Worm (Caenorhabditis elegans) whole organism, L4 larva: ENCODE results near the gene col-90.

Experiments used
- F37D6.2 ChIP-seq: sonication (generic microtip); optimal IDR thresholded peaks from 2 replicates; lab custom pipeline; 2016; ENCODE audit warnings: mild to moderate bottlenecking, missing genetic modification characterization, missing compliant biosample characterization
- F49E8.2 ChIP-seq: sonication (generic microtip); optimal IDR thresholded peaks from 2 replicates; lab custom pipeline; 2016; ENCODE audit warnings: missing compliant biosample characterization, mild to moderate bottlenecking, missing genetic modification characterization, borderline replicate concordance
- R02D3.7 ChIP-seq: fragments of 150-350 bp; sonication (generic microtip); optimal IDR thresholded peaks from 3 replicates; lab custom pipeline; 2014; ENCODE audit warnings: missing biosample characterization, missing genetic modification characterization
- T20F7.1 ChIP-seq: fragments of 200-800 bp; sonication (Bioruptor generic); optimal IDR thresholded peaks from 2 replicates; lab custom pipeline; 2018; ENCODE audit warnings: mild to moderate bottlenecking, missing genetic modification characterization, missing compliant biosample characterization
- T26A8.4 ChIP-seq: fragments of 200-800 bp; sonication (Bioruptor generic); IDR thresholded peaks from 2 replicates; pipeline ENCODE4 v1.3.6; 2022; ENCODE audit warnings: missing genetic modification characterization, missing compliant biosample characterization
- Y5F2A.4 ChIP-seq: fragments of 200-800 bp; sonication (Bioruptor generic); optimal IDR thresholded peaks from 2 replicates; lab custom pipeline; 2018; ENCODE audit warnings: mild to moderate bottlenecking, missing genetic modification characterization, missing compliant biosample characterization
- aha-1 ChIP-seq: fragments of 150-350 bp; peaks from one replicate; lab custom pipeline; 2014; ENCODE audit warnings: missing biosample characterization, missing genetic modification characterization
- ama-1 ChIP-seq: fragments of 150-350 bp; optimal IDR thresholded peaks from 2 replicates; lab custom pipeline; 2014; ENCODE audit warnings: inconsistent platforms, mixed read lengths
- arid-1 ChIP-seq: fragments of 200-800 bp; sonication (Bioruptor generic); conservative IDR thresholded peaks from 2 replicates; pipeline ENCODE4 v1.3.6; 2022; ENCODE audit warnings: missing genetic modification reagents, missing genetic modification characterization, missing compliant biosample characterization
- attf-4 ChIP-seq: sonication (generic microtip); optimal IDR thresholded peaks from 3 replicates; lab custom pipeline; 2017; ENCODE audit warnings: missing biosample characterization, missing genetic modification characterization
- ceh-62 ChIP-seq: sonication (generic microtip); optimal IDR thresholded peaks from 2 replicates; lab custom pipeline; 2017; ENCODE audit warnings: missing biosample characterization, missing genetic modification characterization
- ceh-82 ChIP-seq: sonication (generic microtip); optimal IDR thresholded peaks from 2 replicates; lab custom pipeline; 2017; ENCODE audit warnings: missing biosample characterization, missing genetic modification characterization
- ces-1 ChIP-seq: fragments of 150-350 bp; sonication (generic microtip); optimal IDR thresholded peaks from 4 replicates; lab custom pipeline; 2014; ENCODE audit warnings: missing biosample characterization, missing genetic modification reagents, missing genetic modification characterization
- daf-16 ChIP-seq, 3 experiments: sonication (generic microtip); optimal IDR thresholded peaks; 2 replicates each; lab custom pipeline; 2016 to 2017; ENCODE audit warnings: missing genetic modification characterization in 3 of 3, missing genetic modification reagents in 3 of 3, mild to moderate bottlenecking in 2 of 3, missing compliant biosample characterization in 2 of 3, missing biosample characterization in 1 of 3, moderate library complexity in 1 of 3
- dpl-1 ChIP-seq: fragments of 150-350 bp; optimal IDR thresholded peaks from 2 replicates; lab custom pipeline; 2014; ENCODE audit warnings: missing biosample characterization, missing genetic modification reagents, missing genetic modification characterization
- fkh-10 ChIP-seq: fragments of 150-350 bp; optimal IDR thresholded peaks from 2 replicates; lab custom pipeline; 2014; ENCODE audit warnings: missing biosample characterization, missing genetic modification reagents, missing genetic modification characterization
- lim-7 ChIP-seq: fragments of 200-800 bp; sonication (Bioruptor generic); IDR thresholded peaks from 2 replicates; pipeline ENCODE4 v1.3.6; 2022; ENCODE audit warnings: missing genetic modification characterization, missing compliant biosample characterization
- lin-1 ChIP-seq: fragments of 200-800 bp; sonication (Bioruptor generic); IDR thresholded peaks from 2 replicates; pipeline ENCODE4 v1.3.6; 2022; ENCODE audit warnings: missing genetic modification reagents, missing genetic modification characterization, missing compliant biosample characterization
- lin-29 ChIP-seq: fragments of 200-800 bp; sonication (Bioruptor generic); IDR thresholded peaks from 2 replicates; pipeline ENCODE4 v1.3.6; 2022; ENCODE audit warnings: missing genetic modification reagents, missing genetic modification characterization, missing compliant biosample characterization
- lin-38 ChIP-seq: fragments of 200-800 bp; sonication (Bioruptor generic); IDR thresholded peaks from 2 replicates; pipeline ENCODE4 v1.3.6; 2022; ENCODE audit warnings: missing genetic modification reagents, missing genetic modification characterization, missing compliant biosample characterization
- lin-39 ChIP-seq: fragments of 150-350 bp; optimal IDR thresholded peaks from 2 replicates; lab custom pipeline; 2014; ENCODE audit warnings: missing biosample characterization, missing genetic modification reagents, missing genetic modification characterization
- lir-3 ChIP-seq: sonication (generic microtip); optimal IDR thresholded peaks from 2 replicates; lab custom pipeline; 2016; ENCODE audit warnings: mild to moderate bottlenecking, missing genetic modification characterization, missing compliant biosample characterization
- mdt-29 ChIP-seq: fragments of 200-800 bp; sonication (Bioruptor generic); IDR thresholded peaks from 2 replicates; pipeline ENCODE4 v1.3.6; 2022; ENCODE audit warnings: missing genetic modification reagents, missing genetic modification characterization, missing compliant biosample characterization
- mes-2 ChIP-seq: sonication (generic microtip); optimal IDR thresholded peaks from 2 replicates; lab custom pipeline; 2016; ENCODE audit warnings: missing genotype, mild to moderate bottlenecking, missing genetic modification characterization, missing compliant biosample characterization; ENCODE audit not compliant: poor library complexity, severe bottlenecking
- nhr-237 ChIP-seq: sonication (generic microtip); optimal IDR thresholded peaks from 2 replicates; lab custom pipeline; 2017; ENCODE audit warnings: missing biosample characterization, missing genetic modification characterization
- nhr-41 ChIP-seq: fragments of 200-800 bp; sonication (Bioruptor generic); IDR thresholded peaks from 2 replicates; pipeline ENCODE4 v1.3.6; 2022; ENCODE audit warnings: missing genetic modification reagents, missing genetic modification characterization, missing compliant biosample characterization
- nhr-6 ChIP-seq: fragments of 150-350 bp; optimal IDR thresholded peaks from 2 replicates; lab custom pipeline; 2014; ENCODE audit warnings: missing biosample characterization, missing genetic modification characterization
- pha-4 ChIP-seq, 2 experiments: fragments of 150-350 bp in 1 of 2; fragments of 200-800 bp in 1 of 2; sonication (Bioruptor generic) in 1 of 2; IDR thresholded peaks in 1 of 2; optimal IDR thresholded peaks in 1 of 2; 2 replicates each; pipeline versions ENCODE4 v1.3.6 to Lab custom; 2014 to 2022; ENCODE audit warnings: missing genetic modification characterization in 2 of 2, missing genetic modification reagents in 2 of 2, missing biosample characterization in 1 of 2, missing compliant biosample characterization in 1 of 2
- saeg-2 ChIP-seq: fragments of 200-800 bp; sonication (Bioruptor generic); IDR thresholded peaks from 2 replicates; pipeline ENCODE4 v1.3.6; 2022; ENCODE audit warnings: missing genetic modification reagents, missing genetic modification characterization, missing compliant biosample characterization
- sdz-12 ChIP-seq: fragments of 200-800 bp; sonication (Bioruptor generic); optimal IDR thresholded peaks from 2 replicates; lab custom pipeline; 2018; ENCODE audit warnings: mild to moderate bottlenecking, missing genetic modification characterization, missing compliant biosample characterization
- skn-1 ChIP-seq: fragments of 150-350 bp; optimal IDR thresholded peaks from 2 replicates; lab custom pipeline; 2014; ENCODE audit warnings: missing biosample characterization, missing genetic modification characterization
- tag-97 ChIP-seq: fragments of 200-800 bp; sonication (Bioruptor generic); IDR thresholded peaks from 2 replicates; pipeline ENCODE4 v1.3.6; 2022; ENCODE audit warnings: missing genetic modification characterization, missing compliant biosample characterization
- unc-130 ChIP-seq: sonication (generic microtip); optimal IDR thresholded peaks from 2 replicates; lab custom pipeline; 2016; ENCODE audit warnings: missing genetic modification reagents, missing genetic modification characterization, missing compliant biosample characterization
- unc-62 ChIP-seq, 3 experiments: fragments of 150-350 bp in 1 of 3; sonication (generic microtip); optimal IDR thresholded peaks in 2 of 3; peaks in 1 of 3; 1 replicate in 1 of 3; 2 replicates in 2 of 3; lab custom pipeline; 2014 to 2017; ENCODE audit warnings: missing biosample characterization in 3 of 3, missing genetic modification characterization in 3 of 3, missing genetic modification reagents in 3 of 3, missing genotype in 1 of 3
- zag-1 ChIP-seq: fragments of 150-350 bp; optimal IDR thresholded peaks from 2 replicates; lab custom pipeline; 2014; ENCODE audit warnings: missing biosample characterization, missing genetic modification characterization
- zip-2 ChIP-seq: fragments of 150-350 bp; optimal IDR thresholded peaks from 2 replicates; lab custom pipeline; 2014; ENCODE audit warnings: missing biosample characterization, missing genetic modification characterization
- ztf-7 ChIP-seq: fragments of 150-350 bp; optimal IDR thresholded peaks from 2 replicates; lab custom pipeline; 2014; ENCODE audit warnings: missing biosample characterization, missing genetic modification characterization

The col-90 gene

ce11 chrIII:7948802-7949201 lies at the start of gene col-90:
col-90 (plus strand) TSS chrIII:7948838.
- TF ChIP-seq zag-1 (tag; lab: Kevin White, UChicago) (no peak), aha-1 (tag; lab: Kevin White, UChicago) (peak; percentile 75), T20F7.1 (GFP tag; lab: Kevin White, UChicago) (no peak), F37D6.2 (tag; lab: Kevin White, UChicago) (no peak), mes-2 (tag; lab: Kevin White, UChicago) (no peak), lin-39 (tag; lab: Kevin White, UChicago) (no peak), ama-1 (lab: Kevin White, UChicago) (peak; percentile 1), fkh-10 (GFP tag; lab: Kevin White, UChicago) (no peak)

- TF ChIP-seq skn-1 (tag; lab: Kevin White, UChicago) (no peak), tag-97 (GFP tag; lab: Robert Waterston, UW) (no peak), F49E8.2 (tag; lab: Kevin White, UChicago) (no peak), R02D3.7 (tag; lab: Kevin White, UChicago) (no peak), pha-4 (GFP tag; IDR thresholded peaks at IDR 0.05; lab: Robert Waterston, UW) (no peak), pha-4 (tag; optimal IDR thresholded peaks at IDR 0.05; lab: Kevin White, UChicago) (no peak), lin-38 (GFP tag; lab: Robert Waterston, UW) (no peak), Y5F2A.4 (GFP tag; lab: Kevin White, UChicago) (no peak), arid-1 (GFP tag; lab: Robert Waterston, UW) (no peak), saeg-2 (GFP tag; lab: Robert Waterston, UW) (no peak), T20F7.1 (GFP tag; lab: Kevin White, UChicago) (no peak), ztf-7 (tag; lab: Kevin White, UChicago) (no peak), sdz-12 (GFP tag; lab: Kevin White, UChicago) (no peak), lin-1 (no peak), ces-1 (no peak), ceh-62 (no peak), mdt-29 (GFP tag; lab: Robert Waterston, UW) (no peak)
Measured at ce11 chrIII:7900733-7901132, 47.9 kb upstream of the col-90 start, which contains the start of gene best-24. best-24 (plus strand) TSS chrIII:7901033.

DNA sequence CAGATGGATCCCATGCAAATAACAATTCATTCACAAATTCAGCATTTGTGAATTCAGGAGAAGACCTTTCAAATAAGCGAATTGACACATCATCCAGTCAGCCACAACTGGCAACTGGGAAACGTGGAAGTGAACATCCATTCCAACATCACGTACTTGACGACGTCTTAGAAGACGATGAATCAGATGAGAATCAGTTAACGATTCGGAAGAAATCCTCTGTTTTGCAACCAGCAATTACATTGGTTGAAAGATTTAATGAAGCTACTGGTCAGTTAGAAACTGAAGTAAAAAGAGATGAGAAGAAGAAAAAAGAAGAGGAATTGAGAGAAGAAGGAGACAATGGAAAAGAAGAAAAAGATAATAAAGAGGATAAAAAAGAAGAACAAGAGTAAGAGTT lies 45.2 kb upstream of the col-90 start:
- peak in 1 of 2 experiments; percentile 91 for TF ChIP-seq unc-62 (GFP tag; optimal IDR thresholded peaks at IDR 0.05 in 1 of 2; lab: Kevin White, UChicago)
- TF ChIP-seq unc-62 (tag; optimal IDR thresholded peaks at IDR 0.05; lab: Kevin White, UChicago), result no peak
- TF ChIP-seq aha-1 (tag; lab: Kevin White, UChicago), result peak; percentile 43
- no peak for TF ChIP-seq zip-2

- TF ChIP-seq daf-16 (GFP tag; optimal IDR thresholded peaks at IDR 0.05; lab: Kevin White, UChicago) (peak in 1 of 2 experiments; percentile 19), daf-16 (tag; optimal IDR thresholded peaks at IDR 0.05; lab: Kevin White, UChicago) (no peak), T26A8.4 (no peak)
Measured at ce11 chrIII:7907515-7907914, 41.1 kb upstream of the col-90 start, which contains the start of gene pcp-5. pcp-5 (minus strand) TSS chrIII:7907615.

DNA sequence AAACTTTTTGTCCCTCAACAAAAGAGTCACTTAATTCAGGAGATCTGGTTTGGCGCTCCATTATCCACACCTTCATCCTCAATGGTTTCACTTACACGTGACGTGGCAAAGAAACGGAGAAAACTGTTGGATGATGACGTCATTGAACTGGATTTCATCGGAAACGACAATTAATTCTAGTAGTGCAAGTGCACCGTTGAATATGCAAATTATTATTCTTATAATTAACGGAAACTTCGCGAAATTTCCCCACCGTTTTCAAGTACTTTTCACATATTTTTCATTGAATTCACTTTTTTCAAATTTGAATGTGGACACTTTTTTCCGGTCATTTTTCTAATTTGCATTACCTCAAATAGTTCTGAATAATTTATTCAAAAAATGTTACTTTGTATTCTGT lies 39.4 kb upstream of the col-90 start, which contains the start of gene ZK688.1:
Gene ZK688.1, plus strand, starts transcription at position 301 of the 400 bp plus-strand sequence.
- TF ChIP-seq nhr-237 (tag; lab: Kevin White, UChicago) (no peak), sdz-12 (GFP tag; lab: Kevin White, UChicago) (no peak), dpl-1 (no peak), lin-38 (GFP tag; lab: Robert Waterston, UW) (no peak), nhr-6 (no peak), unc-130 (no peak), lin-29 (no peak), unc-62 (GFP tag; optimal IDR thresholded peaks at IDR 0.05 in 1 of 2; lab: Kevin White, UChicago) (no peak), unc-62 (tag; optimal IDR thresholded peaks at IDR 0.05; lab: Kevin White, UChicago) (no peak), nhr-41 (GFP tag; lab: Robert Waterston, UW) (no peak), lim-7 (GFP tag; lab: Robert Waterston, UW) (no peak), lir-3 (tag; lab: Kevin White, UChicago) (no peak), ceh-82 (tag; lab: Kevin White, UChicago) (no peak), mdt-29 (GFP tag; lab: Robert Waterston, UW) (no peak), attf-4 (tag; lab: Kevin White, UChicago) (no peak), T26A8.4 (no peak)
